Fruit fly (Drosophila melanogaster): ENCODE measurements around the gene PlexB.

PlexB gene

dm6 chr4:58896-59525, 15.4 kb upstream of the PlexB start:
- no peak for TF ChIP-seq CG8478 (optimal IDR thresholded peaks at IDR 0.05)
- TF ChIP-seq CTCF (optimal IDR thresholded peaks at IDR 0.05): no peak

- TF ChIP-seq CG8478 (optimal IDR thresholded peaks at IDR 0.05): no peak
- no peak for TF ChIP-seq CTCF (optimal IDR thresholded peaks at IDR 0.05)
Measured at dm6 chr4:56242-57159, 12.9 kb upstream of the PlexB start, which contains the start of gene ci. TSS of gene ci (minus strand) at chr4:57041.

dm6 chr4:54633-55032, 11.1 kb upstream of the PlexB start:
- TF ChIP-seq CG8478 (optimal IDR thresholded peaks at IDR 0.05): no peak
- TF ChIP-seq CTCF (optimal IDR thresholded peaks at IDR 0.05): no peak

- TF ChIP-seq CTCF (optimal IDR thresholded peaks at IDR 0.05): no peak
- no peak for TF ChIP-seq CG8478 (optimal IDR thresholded peaks at IDR 0.05)
Measured at dm6 chr4:46942-47527, 3.5 kb upstream of the PlexB start.

dm6 chr4:46484-46883, 2.9 kb upstream of the PlexB start:
- TF ChIP-seq CG8478 (optimal IDR thresholded peaks at IDR 0.05) (no peak), CTCF (optimal IDR thresholded peaks at IDR 0.05) (no peak)

- TF ChIP-seq CG8478 (optimal IDR thresholded peaks at IDR 0.05) (no peak), CTCF (optimal IDR thresholded peaks at IDR 0.05) (no peak)
Measured at dm6 chr4:44780-45179, 1.2 kb upstream of the PlexB start.

dm6 chr4:43936-44260, 320 bp upstream of the PlexB start:
- no peak for TF ChIP-seq CG8478 (optimal IDR thresholded peaks at IDR 0.05)
- TF ChIP-seq CTCF (optimal IDR thresholded peaks at IDR 0.05): no peak

- TF ChIP-seq CG8478 (optimal IDR thresholded peaks at IDR 0.05): no peak
- TF ChIP-seq CTCF (optimal IDR thresholded peaks at IDR 0.05): no peak
Measured at dm6 chr4:42352-42751, 1.2 kb downstream of the PlexB start.

dm6 chr4:1409-1808, 42.2 kb downstream of the PlexB start:
- TF ChIP-seq CTCF (optimal IDR thresholded peaks at IDR 0.05): no peak
- TF ChIP-seq CG8478 (optimal IDR thresholded peaks at IDR 0.05): no peak

- TF ChIP-seq CG8478 (optimal IDR thresholded peaks at IDR 0.05) (no peak), CTCF (optimal IDR thresholded peaks at IDR 0.05) (no peak)
Measured at dm6 chr4:579-978, 43.0 kb downstream of the PlexB start, which contains the start of gene JYalpha. TSS of gene JYalpha (plus strand) at chr4:879.

All from S2 (cell line).